Worm (Caenorhabditis elegans) whole organism, young adult: ENCODE data around the gene pfd-1.

Experiments used
- B0019.2 ChIP-seq: fragments of 200-800 bp; sonication (Bioruptor generic); conservative IDR thresholded peaks from 2 replicates; pipeline ENCODE4 v1.3.6; 2022; ENCODE audit warnings: missing genetic modification reagents, missing genetic modification characterization, missing compliant biosample characterization
- B0035.1 ChIP-seq: sonication (generic microtip); optimal IDR thresholded peaks from 2 replicates; lab custom pipeline; 2016; ENCODE audit warnings: missing genetic modification characterization, mild to moderate bottlenecking, missing compliant biosample characterization, missing genotype, missing genetic modification reagents
- C06A6.2 ChIP-seq: fragments of 200-800 bp; sonication (Bioruptor generic); conservative IDR thresholded peaks from 2 replicates; pipeline ENCODE4 v1.3.6; 2022; ENCODE audit warnings: missing genetic modification characterization, missing compliant biosample characterization
- D2030.7 ChIP-seq: fragments of 200-800 bp; sonication (Bioruptor generic); IDR thresholded peaks from 2 replicates; pipeline ENCODE4 v1.3.6; 2022; ENCODE audit warnings: missing genetic modification reagents, missing genetic modification characterization, missing compliant biosample characterization
- F22D6.2 ChIP-seq: sonication (generic microtip); optimal IDR thresholded peaks from 2 replicates; lab custom pipeline; 2016; ENCODE audit warnings: mild to moderate bottlenecking, missing genetic modification characterization, missing compliant biosample characterization
- F23B12.7 ChIP-seq: sonication (generic microtip); optimal IDR thresholded peaks from 2 replicates; lab custom pipeline; 2017; ENCODE audit warnings: missing genetic modification characterization, mild to moderate bottlenecking, missing compliant biosample characterization, antibody characterized with exemption, moderate library complexity; ENCODE audit not compliant: insufficient read depth
- K11D2.4 ChIP-seq: fragments of 200-800 bp; sonication (Bioruptor generic); IDR thresholded peaks from 2 replicates; pipeline ENCODE4 v1.3.6; 2022; ENCODE audit warnings: missing genetic modification reagents, missing genetic modification characterization, missing compliant biosample characterization
- K12H6.12 ChIP-seq: fragments of 200-800 bp; sonication (Bioruptor generic); optimal IDR thresholded peaks from 2 replicates; lab custom pipeline; 2018; ENCODE audit warnings: mild to moderate bottlenecking, missing genetic modification characterization, missing compliant biosample characterization
- Y53G8AR.9 ChIP-seq: fragments of 200-800 bp; sonication (Bioruptor generic); conservative IDR thresholded peaks from 2 replicates; pipeline ENCODE4 v1.3.6; 2022; ENCODE audit warnings: missing genetic modification reagents, missing genetic modification characterization, missing compliant biosample characterization
- Y56A3A.18 ChIP-seq: fragments of 200-800 bp; sonication (Bioruptor generic); IDR thresholded peaks from 2 replicates; pipeline ENCODE4 v1.3.6; 2022; ENCODE audit warnings: missing genetic modification reagents, missing genetic modification characterization, missing compliant biosample characterization
- Y95B8A.8 ChIP-seq: fragments of 200-800 bp; sonication (Bioruptor generic); IDR thresholded peaks from 2 replicates; pipeline ENCODE4 v1.3.6; 2022; ENCODE audit warnings: missing genetic modification reagents, missing genetic modification characterization, missing compliant biosample characterization
- aptf-2 ChIP-seq: fragments of 200-800 bp; sonication (Bioruptor generic); conservative IDR thresholded peaks from 2 replicates; pipeline ENCODE4 v1.3.6; 2022; ENCODE audit warnings: missing genetic modification reagents, missing genetic modification characterization, missing compliant biosample characterization
- atf-7 ChIP-seq: sonication (generic microtip); optimal IDR thresholded peaks from 2 replicates; lab custom pipeline; 2017; ENCODE audit warnings: mild to moderate bottlenecking, missing genetic modification characterization, missing compliant biosample characterization
- athp-1 ChIP-seq: sonication (generic microtip); optimal IDR thresholded peaks from 2 replicates; lab custom pipeline; 2017; ENCODE audit warnings: mild to moderate bottlenecking, missing genetic modification characterization, missing compliant biosample characterization
- attf-3 ChIP-seq: fragments of 200-800 bp; sonication (Bioruptor generic); conservative IDR thresholded peaks from 2 replicates; pipeline ENCODE4 v1.3.6; 2022; ENCODE audit warnings: missing genetic modification reagents, missing genetic modification characterization, missing compliant biosample characterization
- attf-5 ChIP-seq: fragments of 200-800 bp; sonication (Bioruptor generic); optimal IDR thresholded peaks from 2 replicates; lab custom pipeline; 2018; ENCODE audit warnings: mild to moderate bottlenecking, missing genetic modification characterization, missing compliant biosample characterization
- attf-6 ChIP-seq: fragments of 200-800 bp; sonication (Bioruptor generic); IDR thresholded peaks from 2 replicates; pipeline ENCODE4 v1.3.6; 2022; ENCODE audit warnings: missing genetic modification reagents, missing genetic modification characterization, missing compliant biosample characterization
- bed-2 ChIP-seq: fragments of 200-800 bp; sonication (Bioruptor generic); IDR thresholded peaks from 2 replicates; pipeline ENCODE4 v1.3.6; 2022; ENCODE audit warnings: missing genetic modification reagents, missing genetic modification characterization, missing compliant biosample characterization
- ceh-27 ChIP-seq: fragments of 200-800 bp; sonication (Bioruptor generic); optimal IDR thresholded peaks from 2 replicates; lab custom pipeline; 2018; ENCODE audit warnings: mild to moderate bottlenecking, missing genetic modification characterization, moderate library complexity, missing compliant biosample characterization
- ceh-91 ChIP-seq: fragments of 200-800 bp; sonication (Bioruptor generic); IDR thresholded peaks from 2 replicates; pipeline ENCODE4 v1.3.6; 2022; ENCODE audit warnings: missing genetic modification reagents, missing genetic modification characterization, missing compliant biosample characterization
- dox-1 ChIP-seq: fragments of 200-800 bp; sonication (Bioruptor generic); IDR thresholded peaks from 2 replicates; pipeline ENCODE4 v1.3.6; 2022; ENCODE audit warnings: missing genetic modification reagents, missing genetic modification characterization, missing compliant biosample characterization
- dpl-1 ChIP-seq: fragments of 150-350 bp; optimal IDR thresholded peaks from 2 replicates; lab custom pipeline; 2014; ENCODE audit warnings: missing biosample characterization, missing genetic modification reagents, missing genetic modification characterization
- efl-1 ChIP-seq: fragments of 150-350 bp; optimal IDR thresholded peaks from 2 replicates; lab custom pipeline; 2014; ENCODE audit warnings: missing biosample characterization, missing genetic modification reagents, missing genetic modification characterization
- egl-18 ChIP-seq: fragments of 200-800 bp; sonication (Bioruptor generic); IDR thresholded peaks from 2 replicates; pipeline ENCODE4 v1.3.6; 2022; ENCODE audit warnings: missing genetic modification reagents, missing genetic modification characterization, missing compliant biosample characterization
- egl-44 ChIP-seq: fragments of 200-800 bp; sonication (Bioruptor generic); IDR thresholded peaks from 2 replicates; pipeline ENCODE4 v1.3.6; 2022; ENCODE audit warnings: missing genetic modification reagents, missing genetic modification characterization, missing compliant biosample characterization
- ekl-4 ChIP-seq: fragments of 200-800 bp; sonication (Bioruptor generic); IDR thresholded peaks from 2 replicates; pipeline ENCODE4 v1.3.6; 2022; ENCODE audit warnings: missing genetic modification reagents, missing genetic modification characterization, missing compliant biosample characterization
- hmg-1.2 ChIP-seq: fragments of 200-800 bp; sonication (Bioruptor generic); IDR thresholded peaks from 2 replicates; pipeline ENCODE4 v1.3.6; 2022; ENCODE audit warnings: missing genetic modification reagents, missing genetic modification characterization, missing compliant biosample characterization
- hmg-20 ChIP-seq: fragments of 200-800 bp; sonication (Bioruptor generic); IDR thresholded peaks from 2 replicates; pipeline ENCODE4 v1.3.6; 2022; ENCODE audit warnings: missing genetic modification reagents, missing genetic modification characterization, missing compliant biosample characterization
- let-526 ChIP-seq: fragments of 200-800 bp; sonication (Bioruptor generic); IDR thresholded peaks from 2 replicates; pipeline ENCODE4 v1.3.6; 2022; ENCODE audit warnings: missing genetic modification reagents, missing genetic modification characterization, missing compliant biosample characterization
- lin-35 ChIP-seq, 3 experiments: fragments of 150-350 bp in 2 of 3; sonication (generic microtip) in 1 of 3; optimal IDR thresholded peaks; 2 replicates each; lab custom pipeline; 2014 to 2018; ENCODE audit warnings: missing biosample characterization in 3 of 3, missing genetic modification characterization in 3 of 3, missing genetic modification reagents in 3 of 3
- lin-54 ChIP-seq: fragments of 200-800 bp; sonication (Bioruptor generic); optimal IDR thresholded peaks from 2 replicates; lab custom pipeline; 2018; ENCODE audit warnings: mild to moderate bottlenecking, missing genetic modification characterization, missing compliant biosample characterization
- lir-1 ChIP-seq: fragments of 200-800 bp; sonication (Bioruptor generic); conservative IDR thresholded peaks from 2 replicates; pipeline ENCODE4 v1.3.6; 2022; ENCODE audit warnings: missing genetic modification reagents, missing genetic modification characterization, missing compliant biosample characterization
- lsl-1 ChIP-seq: fragments of 200-800 bp; sonication (Bioruptor generic); optimal IDR thresholded peaks from 2 replicates; lab custom pipeline; 2018; ENCODE audit warnings: mild to moderate bottlenecking, missing genetic modification characterization, moderate library complexity, missing compliant biosample characterization
- madf-10 ChIP-seq: sonication (generic microtip); optimal IDR thresholded peaks from 2 replicates; lab custom pipeline; 2016; ENCODE audit warnings: mild to moderate bottlenecking, missing genetic modification characterization, missing compliant biosample characterization
- madf-6 ChIP-seq: fragments of 200-800 bp; sonication (Bioruptor generic); IDR thresholded peaks from 2 replicates; pipeline ENCODE4 v1.3.6; 2022; ENCODE audit warnings: missing genetic modification reagents, missing genetic modification characterization, missing compliant biosample characterization
- madf-8 ChIP-seq: fragments of 200-800 bp; sonication (Bioruptor generic); conservative IDR thresholded peaks from 2 replicates; pipeline ENCODE4 v1.3.6; 2022; ENCODE audit warnings: missing genetic modification reagents, missing genetic modification characterization, missing compliant biosample characterization
- mcd-1 ChIP-seq: fragments of 200-800 bp; sonication (Bioruptor generic); IDR thresholded peaks from 2 replicates; pipeline ENCODE4 v1.3.6; 2022; ENCODE audit warnings: missing genetic modification reagents, missing genetic modification characterization, missing compliant biosample characterization
- nhr-80 ChIP-seq: sonication (generic microtip); optimal IDR thresholded peaks from 2 replicates; lab custom pipeline; 2016; ENCODE audit warnings: missing genetic modification characterization, missing compliant biosample characterization
- pbrm-1 ChIP-seq: fragments of 200-800 bp; sonication (Bioruptor generic); IDR thresholded peaks from 2 replicates; pipeline ENCODE4 v1.3.6; 2022; ENCODE audit warnings: missing genetic modification reagents, missing genetic modification characterization, missing compliant biosample characterization
- repo-1 ChIP-seq: sonication (generic microtip); optimal IDR thresholded peaks from 2 replicates; lab custom pipeline; 2017; ENCODE audit warnings: mild to moderate bottlenecking, missing genetic modification characterization, missing compliant biosample characterization
- sea-2 ChIP-seq: fragments of 200-800 bp; sonication (Bioruptor generic); IDR thresholded peaks from 2 replicates; pipeline ENCODE4 v1.3.6; 2022; ENCODE audit warnings: missing genetic modification characterization, missing compliant biosample characterization
- snpc-4 ChIP-seq, 5 experiments: fragments of 150-350 bp in 1 of 5; sonication (generic microtip) in 4 of 5; optimal IDR thresholded peaks; 2 replicates each; lab custom pipeline; 2014 to 2018; ENCODE audit warnings: missing genetic modification characterization in 5 of 5, missing biosample characterization in 3 of 5, antibody characterized with exemption in 2 of 5, mild to moderate bottlenecking in 2 of 5, missing compliant biosample characterization in 2 of 5, missing genotype in 2 of 5, moderate library complexity in 2 of 5, missing genetic modification reagents in 1 of 5
- tlf-1 ChIP-seq: fragments of 200-800 bp; sonication (Bioruptor generic); optimal IDR thresholded peaks from 2 replicates; lab custom pipeline; 2018; ENCODE audit warnings: mild to moderate bottlenecking, missing genetic modification characterization, missing compliant biosample characterization
- unc-130 ChIP-seq: sonication (generic microtip); optimal IDR thresholded peaks from 2 replicates; lab custom pipeline; 2016; ENCODE audit warnings: missing genetic modification reagents, missing genetic modification characterization, missing compliant biosample characterization
- ztf-18 ChIP-seq: sonication (generic microtip); optimal IDR thresholded peaks from 2 replicates; lab custom pipeline; 2016; ENCODE audit warnings: missing genotype, mild to moderate bottlenecking, missing genetic modification characterization, missing compliant biosample characterization
- ztf-22 ChIP-seq: fragments of 200-800 bp; sonication (Bioruptor generic); optimal IDR thresholded peaks from 2 replicates; lab custom pipeline; 2018; ENCODE audit warnings: mild to moderate bottlenecking, missing genetic modification characterization, moderate library complexity, missing compliant biosample characterization
- ztf-26 ChIP-seq: sonication (generic microtip); optimal IDR thresholded peaks from 2 replicates; lab custom pipeline; 2017; ENCODE audit warnings: missing genetic modification characterization, missing compliant biosample characterization

pfd-1 gene

ce11 chrIV:11179123-11179740 is 29.3 kb downstream of the pfd-1 start, which contains the start of gene cpt-2:
cpt-2 (plus strand) TSS chrIV:11179645.
- TF ChIP-seq dox-1 (GFP tag; lab: Robert Waterston, UW), result peak; percentile 97
- TF ChIP-seq let-526 (GFP tag; lab: Robert Waterston, UW), result peak; percentile 90
- TF ChIP-seq ztf-18 (tag; lab: Kevin White, UChicago), result peak; percentile 97
- TF ChIP-seq dpl-1 (GFP tag; lab: Kevin White, UChicago), result peak; percentile 44
- TF ChIP-seq efl-1 (GFP tag; lab: Kevin White, UChicago), result peak; percentile 12
- peak; percentile 13 for TF ChIP-seq snpc-4 (GFP tag; optimal IDR thresholded peaks at IDR 0.05; lab: Kevin White, UChicago)
- TF ChIP-seq snpc-4 (tag; optimal IDR thresholded peaks at IDR 0.05; lab: Kevin White, UChicago), result peak; percentile 27 to 71 (median 62)
- peak; percentile 85 for TF ChIP-seq lir-1 (GFP tag; lab: Robert Waterston, UW)
- peak; percentile 86; the same call in 1 of the 2 replicates for TF ChIP-seq ekl-4 (GFP tag; lab: Robert Waterston, UW)
- TF ChIP-seq egl-18 (GFP tag; lab: Robert Waterston, UW), result peak; percentile 80; the same call in 1 of the 2 replicates
- TF ChIP-seq mcd-1 (GFP tag; lab: Robert Waterston, UW), result peak; percentile 92
- TF ChIP-seq madf-6 (GFP tag; lab: Robert Waterston, UW), result peak; percentile 82
- TF ChIP-seq aptf-2 (GFP tag; lab: Robert Waterston, UW), result 0 out of 2 replicates have a peak, but pooled peaks have one; percentile 38
- peak; percentile 84; the same call in 1 of the 2 replicates for TF ChIP-seq hmg-20 (GFP tag; lab: Robert Waterston, UW)
- TF ChIP-seq Y56A3A.18 (GFP tag; lab: Robert Waterston, UW), result peak; percentile 58; the same call in 1 of the 2 replicates
- peak; percentile 53; the same call in 1 of the 2 replicates for TF ChIP-seq attf-6
- peak; percentile 59 for TF ChIP-seq madf-10 (tag; lab: Kevin White, UChicago)
- peak; percentile 90 for TF ChIP-seq pbrm-1 (GFP tag; lab: Robert Waterston, UW)
- TF ChIP-seq egl-44 (GFP tag; lab: Robert Waterston, UW), result peak; percentile 92
- TF ChIP-seq C06A6.2 (GFP tag; lab: Robert Waterston, UW), result peak; percentile 65
- TF ChIP-seq Y95B8A.8 (GFP tag; lab: Robert Waterston, UW), result peak; percentile 79; the same call in 1 of the 2 replicates
- peak; percentile 65 for TF ChIP-seq hmg-1.2 (GFP tag; lab: Robert Waterston, UW)
- peak; percentile 68 for TF ChIP-seq ceh-27 (GFP tag; lab: Kevin White, UChicago)
- TF ChIP-seq ceh-91 (GFP tag; lab: Robert Waterston, UW), result peak; percentile 80
- peak; percentile 95 for TF ChIP-seq Y53G8AR.9 (GFP tag; lab: Robert Waterston, UW)
- peak; percentile 35 for TF ChIP-seq F22D6.2 (tag; lab: Kevin White, UChicago)
- peak; percentile 46 for TF ChIP-seq athp-1 (tag; lab: Kevin White, UChicago)
- peak; percentile 16 for TF ChIP-seq ztf-22 (GFP tag; lab: Kevin White, UChicago)
- TF ChIP-seq atf-7 (tag; lab: Kevin White, UChicago), result peak; percentile 73
- peak; percentile 76 for TF ChIP-seq attf-3 (GFP tag; lab: Robert Waterston, UW)
- peak in 1 of 3 experiments; percentile 84 for TF ChIP-seq lin-35 (GFP tag; optimal IDR thresholded peaks at IDR 0.05; lab: Kevin White, UChicago)
- TF ChIP-seq K12H6.12 (tag; lab: Kevin White, UChicago), result peak; percentile 51
- peak; percentile 63 for TF ChIP-seq madf-8 (GFP tag; lab: Robert Waterston, UW)
- TF ChIP-seq B0035.1, result peak; percentile 54
- peak; percentile 61 for TF ChIP-seq B0019.2
- TF ChIP-seq K11D2.4 (GFP tag; lab: Robert Waterston, UW), result peak; percentile 95
- TF ChIP-seq sea-2 (GFP tag; lab: Robert Waterston, UW), result 0 out of 2 replicates have a peak, but pooled peaks have one; percentile 20
- peak; percentile 95 for TF ChIP-seq D2030.7 (GFP tag; lab: Robert Waterston, UW)
- TF ChIP-seq tlf-1 (GFP tag; lab: Kevin White, UChicago), result peak; percentile 71
- TF ChIP-seq ztf-26, result peak; percentile 54
- TF ChIP-seq nhr-80 (tag; lab: Kevin White, UChicago), result peak; percentile 84
- peak; percentile 86 for TF ChIP-seq bed-2 (GFP tag; lab: Robert Waterston, UW)
- TF ChIP-seq repo-1 (tag; lab: Kevin White, UChicago), result peak; percentile 20
- peak; percentile 86 for TF ChIP-seq lin-54
- peak; percentile 41 for TF ChIP-seq unc-130 (GFP tag; lab: Kevin White, UChicago)
- peak; percentile 62 for TF ChIP-seq lsl-1
- TF ChIP-seq attf-5 (GFP tag; lab: Kevin White, UChicago), result peak; percentile 75
- peak; percentile 48 for TF ChIP-seq F23B12.7
